Worm (Caenorhabditis elegans): ENCODE results near the gene F31F4.17.

DNA sequence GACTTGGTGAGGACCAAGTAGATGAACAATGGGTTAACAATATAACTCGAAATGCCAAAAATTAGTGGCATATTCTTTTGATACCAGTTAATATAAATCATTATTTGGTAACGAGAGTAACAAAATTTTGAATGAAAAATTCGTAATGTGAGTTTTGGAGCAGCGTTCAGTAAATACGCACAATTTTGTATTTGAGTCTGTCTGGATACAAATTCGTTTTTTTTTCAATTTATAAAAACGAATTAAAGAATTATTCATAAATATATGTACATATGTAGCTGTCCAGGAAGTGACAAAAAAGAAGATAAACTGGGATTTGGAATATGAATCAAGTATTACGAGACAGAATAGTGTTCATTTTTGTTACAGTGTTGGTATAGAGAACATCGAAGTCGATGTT lies 7.2 kb downstream of the F31F4.17 start, which contains the start of gene srj-5:
- TF ChIP-seq him-1 (tag; optimal IDR thresholded peaks at IDR 0.05) (no peak), dao-5 (tag; optimal IDR thresholded peaks at IDR 0.05) (no peak)

Data from whole organism, L4/young adult.